Worm (Caenorhabditis elegans): ENCODE measurements around the gene C16C8.10.

C16C8.10 gene

ce11 chrII:3482231-3482630, 17.8 kb upstream of the C16C8.10 start, which contains the start of gene smu-2:
Gene smu-2, plus strand, starts transcription at chrII:3482408.
- TF ChIP-seq C34F6.9 (tag; optimal IDR thresholded peaks at IDR 0.05), result peak; percentile 67
- no peak for TF ChIP-seq aly-2 (tag; optimal IDR thresholded peaks at IDR 0.05)
- no peak for TF ChIP-seq nhr-77 (tag; optimal IDR thresholded peaks at IDR 0.05)
- no peak for TF ChIP-seq snpc-4 (tag; optimal IDR thresholded peaks at IDR 0.05)
- peak; percentile 74 for TF ChIP-seq lin-13 (GFP tag; optimal IDR thresholded peaks at IDR 0.05)
- TF ChIP-seq ztf-11 (tag; optimal IDR thresholded peaks at IDR 0.05), result no peak
- peak; percentile 53 for TF ChIP-seq sma-3 (GFP tag; optimal IDR thresholded peaks at IDR 0.05)
- no peak for TF ChIP-seq elt-1 (tag; optimal IDR thresholded peaks at IDR 0.05)
- TF ChIP-seq blmp-1 (tag; optimal IDR thresholded peaks at IDR 0.05; ENCODE audit: insufficient read depth), result no peak
- no peak for TF ChIP-seq ZK546.5 (tag; optimal IDR thresholded peaks at IDR 0.05)
- TF ChIP-seq ama-1 (optimal IDR thresholded peaks at IDR 0.05), result no peak
- TF ChIP-seq lsy-2 (tag; optimal IDR thresholded peaks at IDR 0.05), result peak in 1 of 2 experiments; percentile 37
- peak; percentile 41 for TF ChIP-seq F13H6.1 (tag; optimal IDR thresholded peaks at IDR 0.05)
- no peak for TF ChIP-seq sem-4 (tag; optimal IDR thresholded peaks at IDR 0.05)
- peak; percentile 79 for TF ChIP-seq unc-55 (GFP tag; optimal IDR thresholded peaks at IDR 0.05)
- TF ChIP-seq mab-5 (tag; optimal IDR thresholded peaks at IDR 0.05), result peak; percentile 27

DNA sequence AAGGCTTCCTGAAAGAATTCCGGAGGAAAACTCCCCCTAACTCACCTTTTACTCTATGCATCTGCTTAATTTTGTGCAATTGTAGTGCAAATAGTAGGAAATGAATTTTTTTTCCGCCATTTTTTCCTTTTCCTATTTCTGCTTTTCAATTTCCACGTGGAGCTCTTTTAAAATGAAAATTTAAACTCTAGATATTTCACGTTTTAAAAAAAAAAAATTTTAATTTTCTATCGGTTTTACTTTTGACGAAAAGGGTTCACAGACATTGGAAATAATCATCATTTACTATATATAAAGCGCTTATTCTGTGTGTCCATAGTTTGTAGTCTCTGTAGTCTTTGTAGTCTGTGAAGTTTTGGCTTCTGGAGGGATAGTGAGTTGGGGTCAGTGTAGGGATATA, 17.1 kb upstream of the C16C8.10 start, which contains the start of gene Y49F6B.8:
TSS of gene Y49F6B.8 (minus strand) at position 101 of the 400 bp plus-strand sequence.
- TF ChIP-seq sma-9 (GFP tag; optimal IDR thresholded peaks at IDR 0.05) (no peak), sma-9 (tag; optimal IDR thresholded peaks at IDR 0.05) (no peak), unc-62 (GFP tag; optimal IDR thresholded peaks at IDR 0.05) (no peak), Y55F3AM.14 (GFP tag; optimal IDR thresholded peaks at IDR 0.05) (no peak), alr-1 (tag; optimal IDR thresholded peaks at IDR 0.05) (no peak), unc-39 (tag; optimal IDR thresholded peaks at IDR 0.05) (no peak), lin-39 (tag; optimal IDR thresholded peaks at IDR 0.05) (no peak), mab-5 (tag; optimal IDR thresholded peaks at IDR 0.05) (no peak), C34F6.9 (tag; optimal IDR thresholded peaks at IDR 0.05) (no peak), nhr-6 (tag; optimal IDR thresholded peaks at IDR 0.05) (no peak), unc-55 (GFP tag; optimal IDR thresholded peaks at IDR 0.05) (no peak), F13H6.1 (tag; optimal IDR thresholded peaks at IDR 0.05) (no peak), ceh-82 (tag; optimal IDR thresholded peaks at IDR 0.05) (no peak), nhr-129 (tag; optimal IDR thresholded peaks at IDR 0.05) (no peak)

- TF ChIP-seq nhr-23 (tag; optimal IDR thresholded peaks at IDR 0.05) (no peak), nhr-77 (tag; optimal IDR thresholded peaks at IDR 0.05) (no peak), Y55F3AM.14 (GFP tag; optimal IDR thresholded peaks at IDR 0.05) (no peak), ama-1 (optimal IDR thresholded peaks at IDR 0.05) (no peak), peb-1 (tag; optimal IDR thresholded peaks at IDR 0.05) (no peak), F13H6.1 (tag; optimal IDR thresholded peaks at IDR 0.05) (no peak), egl-27 (tag; optimal IDR thresholded peaks at IDR 0.05) (no peak), aly-2 (tag; optimal IDR thresholded peaks at IDR 0.05) (no peak), gmeb-1 (tag; optimal IDR thresholded peaks at IDR 0.05) (no peak), lin-11 (tag; optimal IDR thresholded peaks at IDR 0.05) (no peak), ceh-16 (tag; optimal IDR thresholded peaks at IDR 0.05) (no peak), nhr-11 (tag; optimal IDR thresholded peaks at IDR 0.05) (no peak), mab-5 (tag; optimal IDR thresholded peaks at IDR 0.05) (no peak), crh-2 (tag; optimal IDR thresholded peaks at IDR 0.05) (no peak), lin-13 (GFP tag; optimal IDR thresholded peaks at IDR 0.05) (no peak), C34F6.9 (tag; optimal IDR thresholded peaks at IDR 0.05) (no peak)
These were observed 12.7 kb upstream of the C16C8.10 start, which contains the start of gene fbxb-104 for ce11 chrII:3477171-3477570. Gene fbxb-104, minus strand, starts transcription at chrII:3477271.

DNA sequence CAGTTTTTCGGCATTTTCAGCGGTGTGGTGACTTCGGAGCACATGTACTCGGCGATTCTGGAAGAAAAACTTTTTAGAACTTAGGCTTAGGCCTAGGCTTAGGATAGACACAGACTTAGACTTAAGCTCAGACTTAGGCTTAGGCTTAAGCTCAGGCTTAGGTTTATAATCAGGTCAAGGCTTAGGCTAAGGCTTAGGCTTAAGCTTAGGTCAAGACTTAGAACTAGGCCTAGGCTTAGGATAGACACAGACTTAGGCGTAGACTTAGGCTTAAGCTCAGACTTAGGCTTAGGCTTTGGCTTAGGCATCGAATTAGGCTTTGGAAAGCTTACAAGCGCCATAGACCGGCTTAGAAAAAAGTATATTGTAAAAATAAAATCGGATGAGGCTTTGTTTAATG, 12.1 kb upstream of the C16C8.10 start:
- TF ChIP-seq nhr-129 (tag; optimal IDR thresholded peaks at IDR 0.05), result no peak
- no peak for TF ChIP-seq zag-1 (tag; optimal IDR thresholded peaks at IDR 0.05)
- TF ChIP-seq ztf-4 (tag; optimal IDR thresholded peaks at IDR 0.05), result no peak
- no peak for TF ChIP-seq ZK546.5 (tag; optimal IDR thresholded peaks at IDR 0.05)
- no peak for TF ChIP-seq nhr-10 (tag; optimal IDR thresholded peaks at IDR 0.05)
- no peak for TF ChIP-seq lin-13 (GFP tag; optimal IDR thresholded peaks at IDR 0.05)
- TF ChIP-seq nhr-25 (tag; optimal IDR thresholded peaks at IDR 0.05), result no peak
- TF ChIP-seq lin-11 (tag; optimal IDR thresholded peaks at IDR 0.05), result no peak
- TF ChIP-seq nhr-6 (tag; optimal IDR thresholded peaks at IDR 0.05), result no peak
- no peak for TF ChIP-seq ceh-82 (tag; optimal IDR thresholded peaks at IDR 0.05)
- no peak for TF ChIP-seq fos-1 (tag; optimal IDR thresholded peaks at IDR 0.05)
- TF ChIP-seq R02D3.7 (tag; optimal IDR thresholded peaks at IDR 0.05), result no peak
- no peak for TF ChIP-seq peb-1 (tag; optimal IDR thresholded peaks at IDR 0.05)
- TF ChIP-seq alr-1 (tag; optimal IDR thresholded peaks at IDR 0.05), result no peak
- no peak for TF ChIP-seq mbf-1 (tag; optimal IDR thresholded peaks at IDR 0.05)
- TF ChIP-seq mdl-1 (tag; optimal IDR thresholded peaks at IDR 0.05), result no peak

Data from whole organism, L2 larva.